Worm (Caenorhabditis elegans) whole organism, late embryonic: ENCODE measurements around the gene D2007.2.

Experiments
- C08G9.2 ChIP-seq: sonication (generic microtip); optimal IDR thresholded peaks from 2 replicates; lab custom pipeline; 2016; ENCODE audit warnings: mild to moderate bottlenecking, missing genetic modification characterization, moderate library complexity, missing compliant biosample characterization
- ama-1 ChIP-seq: fragments of 150-350 bp; optimal IDR thresholded peaks from 2 replicates; lab custom pipeline; 2014
- ets-4 ChIP-seq: sonication (generic microtip); optimal IDR thresholded peaks from 2 replicates; lab custom pipeline; 2016; ENCODE audit warnings: missing genetic modification characterization, missing compliant biosample characterization
- hlh-15 ChIP-seq: sonication (generic microtip); optimal IDR thresholded peaks from 2 replicates; lab custom pipeline; 2016; ENCODE audit warnings: missing genetic modification characterization, missing compliant biosample characterization
- nhr-232 ChIP-seq: sonication (generic microtip); optimal IDR thresholded peaks from 2 replicates; lab custom pipeline; 2016; ENCODE audit warnings: missing genetic modification characterization, missing compliant biosample characterization
- npax-4 ChIP-seq: sonication (generic microtip); optimal IDR thresholded peaks from 2 replicates; lab custom pipeline; 2016; ENCODE audit warnings: missing genetic modification characterization, missing compliant biosample characterization
- pha-4 ChIP-seq: fragments of 150-350 bp; optimal IDR thresholded peaks from 2 replicates; lab custom pipeline; 2018; ENCODE audit warnings: missing biosample characterization, missing genetic modification reagents, missing genetic modification characterization
- unc-42 ChIP-seq: sonication (generic microtip); optimal IDR thresholded peaks from 2 replicates; lab custom pipeline; 2016; ENCODE audit warnings: missing genotype, missing genetic modification characterization, missing compliant biosample characterization

- TF ChIP-seq npax-4 (tag; lab: Kevin White, UChicago), result no peak
- TF ChIP-seq ets-4 (tag; lab: Kevin White, UChicago), result no peak
- TF ChIP-seq ama-1 (lab: Kevin White, UChicago), result no peak
- TF ChIP-seq C08G9.2 (tag; lab: Kevin White, UChicago), result no peak
- no peak for TF ChIP-seq nhr-232 (tag; lab: Kevin White, UChicago)
- TF ChIP-seq hlh-15 (tag; lab: Kevin White, UChicago), result no peak
- TF ChIP-seq pha-4 (tag; lab: Kevin White, UChicago), result no peak
- TF ChIP-seq unc-42 (tag; lab: Kevin White, UChicago), result no peak
Observed at ce11 chrIII:8163283-8163682, 14.5 kb downstream of the D2007.2 start, which contains the start of gene bath-42.
